Worm (Caenorhabditis elegans): Measurements from ENCODE around the gene hpa-1.

hpa-1 gene

ce11 chrIV:16247131-16247530 is 14.2 kb upstream of the hpa-1 start, which contains the start of gene F38C2.1:
TSS of gene F38C2.1 (plus strand) at chrIV:16247431.
- TF ChIP-seq bed-2 (GFP tag; IDR thresholded peaks at IDR 0.05) (no peak), Y95B8A.8 (GFP tag; IDR thresholded peaks at IDR 0.05) (no peak), aptf-2 (GFP tag; conservative IDR thresholded peaks at IDR 0.05) (no peak), Y79H2A.3 (GFP tag; conservative IDR thresholded peaks at IDR 0.05) (no peak), efl-1 (GFP tag; optimal IDR thresholded peaks at IDR 0.05) (no peak), ztf-26 (tag; optimal IDR thresholded peaks at IDR 0.05) (no peak), C17E4.6 (GFP tag; IDR thresholded peaks at IDR 0.05) (no peak), unc-130 (GFP tag; optimal IDR thresholded peaks at IDR 0.05) (no peak), chd-7 (tag; optimal IDR thresholded peaks at IDR 0.05) (no peak), cebp-1 (GFP tag; IDR thresholded peaks at IDR 0.05) (no peak), cebp-1 (tag; optimal IDR thresholded peaks at IDR 0.05) (no peak), die-1 (tag; optimal IDR thresholded peaks at IDR 0.05) (no peak), ceh-91 (GFP tag; IDR thresholded peaks at IDR 0.05) (no peak), tbx-9 (tag; optimal IDR thresholded peaks at IDR 0.05; ENCODE audit: borderline replicate concordance) (no peak)

ce11 chrIV:16238555-16238954 is 5.6 kb upstream of the hpa-1 start, which contains the start of gene srw-61:
TSS of gene srw-61 (minus strand) at chrIV:16238655.
- no peak for TF ChIP-seq nhr-27 (tag; optimal IDR thresholded peaks at IDR 0.05)
- no peak for TF ChIP-seq ztf-26 (tag; optimal IDR thresholded peaks at IDR 0.05)
- no peak for TF ChIP-seq zim-3 (tag; optimal IDR thresholded peaks at IDR 0.05)
- TF ChIP-seq tbp1 (GFP tag; optimal IDR thresholded peaks at IDR 0.05), result no peak

ce11 chrIV:16236827-16237226 is 3.9 kb upstream of the hpa-1 start:
- no peak for TF ChIP-seq pbrm-1 (GFP tag; IDR thresholded peaks at IDR 0.05)
- TF ChIP-seq snpc-4 (GFP tag; optimal IDR thresholded peaks at IDR 0.05), result no peak
- TF ChIP-seq snpc-4 (tag; optimal IDR thresholded peaks at IDR 0.05), result peak in 3 of 4 experiments; percentile 48 to 65 (median 58)
- TF ChIP-seq K12H6.12 (tag; optimal IDR thresholded peaks at IDR 0.05), result no peak
- TF ChIP-seq attf-6 (GFP tag; IDR thresholded peaks at IDR 0.05), result 0 out of 2 replicates have a peak, but pooled peaks have one; percentile 56

ce11 chrIV:16230464-16230863 is 2.5 kb downstream of the hpa-1 start:
- TF ChIP-seq ekl-4 (GFP tag; IDR thresholded peaks at IDR 0.05), result no peak
- no peak for TF ChIP-seq atf-7 (tag; optimal IDR thresholded peaks at IDR 0.05)
- TF ChIP-seq ztf-18 (tag; optimal IDR thresholded peaks at IDR 0.05), result no peak
- TF ChIP-seq hmg-1.2 (GFP tag; IDR thresholded peaks at IDR 0.05), result no peak

- TF ChIP-seq tlf-1 (GFP tag; optimal IDR thresholded peaks at IDR 0.05) (no peak), madf-8 (GFP tag; conservative IDR thresholded peaks at IDR 0.05) (no peak), akir-1 (GFP tag; optimal IDR thresholded peaks at IDR 0.05) (no peak), attf-5 (GFP tag; optimal IDR thresholded peaks at IDR 0.05) (no peak), egl-18 (GFP tag; IDR thresholded peaks at IDR 0.05) (no peak), lin-35 (GFP tag; optimal IDR thresholded peaks at IDR 0.05) (no peak), unc-130 (GFP tag; optimal IDR thresholded peaks at IDR 0.05) (no peak), Y53F4B.3 (GFP tag; IDR thresholded peaks at IDR 0.05) (no peak), ztf-18 (tag; optimal IDR thresholded peaks at IDR 0.05) (no peak), madf-3 (GFP tag; IDR thresholded peaks at IDR 0.05) (no peak), let-526 (GFP tag; IDR thresholded peaks at IDR 0.05) (no peak)
These were observed 7.2 kb downstream of the hpa-1 start, which contains the start of gene H25K10.4 for ce11 chrIV:16225747-16226146. TSS of gene H25K10.4 (plus strand) at chrIV:16226047.
